Worm (Caenorhabditis elegans): ENCODE data around the gene dnj-9.

- TF ChIP-seq nhr-12 (tag; optimal IDR thresholded peaks at IDR 0.05) (peak; percentile 60), unc-62 (GFP tag; optimal IDR thresholded peaks at IDR 0.05) (peak; percentile 63), lin-11 (tag; optimal IDR thresholded peaks at IDR 0.05) (peak; percentile 90), nhr-6 (tag; optimal IDR thresholded peaks at IDR 0.05) (peak; percentile 89), skn-1 (tag; optimal IDR thresholded peaks at IDR 0.05) (peak; percentile 58), nhr-77 (tag; optimal IDR thresholded peaks at IDR 0.05) (peak; percentile 79)
Observed at ce11 chrII:4851594-4852106, at the start of gene dnj-9.
